Fruit fly (Drosophila melanogaster) whole organism, adult: ENCODE data around the gene bun.

ENCODE experiments used
- CG14711 ChIP-seq: fragments of 200-800 bp; sonication (Bioruptor generic); optimal IDR thresholded peaks from 2 replicates; lab custom pipeline; 2018; ENCODE audit warnings: missing biosample characterization, mild to moderate bottlenecking, missing genetic modification characterization, moderate library complexity
- CG1620 ChIP-seq: fragments of 200-800 bp; sonication (Bioruptor generic); optimal IDR thresholded peaks from 2 replicates; lab custom pipeline; 2016; ENCODE audit warnings: missing biosample characterization, missing genetic modification characterization
- CG33017 ChIP-seq: fragments of 200-800 bp; sonication (Bioruptor generic); optimal IDR thresholded peaks from 2 replicates; lab custom pipeline; 2018; ENCODE audit warnings: missing biosample characterization, mild to moderate bottlenecking, missing genetic modification characterization, moderate library complexity
- CG5204 ChIP-seq: fragments of 200-800 bp; sonication (Bioruptor generic); optimal IDR thresholded peaks from 2 replicates; lab custom pipeline; 2016; ENCODE audit warnings: missing biosample characterization, missing genetic modification characterization
- CG7045 ChIP-seq: fragments of 200-800 bp; sonication (Bioruptor generic); optimal IDR thresholded peaks from 2 replicates; lab custom pipeline; 2017; ENCODE audit warnings: missing biosample characterization, mild to moderate bottlenecking, missing genetic modification characterization
- Mnt ChIP-seq: fragments of 200-800 bp; sonication (Bioruptor generic); optimal IDR thresholded peaks from 2 replicates; lab custom pipeline; 2016; ENCODE audit warnings: missing biosample characterization, mild to moderate bottlenecking, missing genetic modification characterization
- bab1 ChIP-seq: fragments of 200-800 bp; sonication (Bioruptor generic); optimal IDR thresholded peaks from 3 replicates; lab custom pipeline; 2019; ENCODE audit warnings: missing biosample characterization, mild to moderate bottlenecking, missing genetic modification characterization, moderate library complexity
- cic ChIP-seq: fragments of 200-800 bp; sonication (Bioruptor generic); optimal IDR thresholded peaks from 2 replicates; lab custom pipeline; 2017; ENCODE audit warnings: missing biosample characterization, mild to moderate bottlenecking, missing genetic modification characterization, moderate library complexity
- kay ChIP-seq: fragments of 200-800 bp; sonication (Bioruptor generic); peaks from one replicate; lab custom pipeline; 2016; ENCODE audit warnings: missing biosample characterization, missing genetic modification characterization, borderline replicate concordance
- pad ChIP-seq: fragments of 200-800 bp; sonication (Bioruptor generic); optimal IDR thresholded peaks from 3 replicates; lab custom pipeline; 2017; ENCODE audit warnings: missing biosample characterization, missing genetic modification characterization, mild to moderate bottlenecking, moderate library complexity, missing genetic modification reagents
- tj ChIP-seq: fragments of 200-800 bp; sonication (Bioruptor generic); optimal IDR thresholded peaks from 3 replicates; lab custom pipeline; 2017; ENCODE audit warnings: missing biosample characterization, mild to moderate bottlenecking, missing genetic modification characterization, moderate library complexity
- toe ChIP-seq: fragments of 200-800 bp; sonication (Bioruptor generic); optimal IDR thresholded peaks from 2 replicates; lab custom pipeline; 2016; ENCODE audit warnings: missing biosample characterization, missing genetic modification characterization

- TF ChIP-seq CG1620: no peak
- TF ChIP-seq pad (GFP tag; lab: Kevin White, UChicago): no peak
- TF ChIP-seq CG5204 (GFP tag; lab: Kevin White, UChicago): no peak
- TF ChIP-seq kay (GFP tag; lab: Kevin White, UChicago): no peak
- TF ChIP-seq CG33017 (tag; lab: Kevin White, UChicago): no peak
- TF ChIP-seq Mnt (GFP tag; lab: Kevin White, UChicago): no peak
- no peak for TF ChIP-seq bab1 (GFP tag; lab: Kevin White, UChicago)
- TF ChIP-seq cic (GFP tag; lab: Kevin White, UChicago): no peak
- no peak for TF ChIP-seq tj
- no peak for TF ChIP-seq CG14711
- TF ChIP-seq toe (GFP tag; lab: Kevin White, UChicago): no peak
- no peak for TF ChIP-seq CG7045 (GFP tag; lab: Kevin White, UChicago)
Observed at dm6 chr2L:12533671-12534402, 12.6 kb downstream of the bun start.
